Worm (Caenorhabditis elegans) whole organism, dauer: ENCODE measurements around the gene clp-7.

Experiments used
- unc-62 ChIP-seq: sonication (generic microtip); optimal IDR thresholded peaks from 2 replicates; lab custom pipeline; 2017; ENCODE audit warnings: missing biosample characterization, missing genetic modification reagents, missing genetic modification characterization

Gene clp-7

ce11 chrIV:1445920-1446319 is at the start of gene clp-7:
Gene clp-7 (minus strand): TSS chrIV:1445966.
- TF ChIP-seq unc-62 = no peak

ce11 chrIV:1484968-1485474 is 39.3 kb upstream of the clp-7 start, which contains the start of gene Y77E11A.16:
Gene Y77E11A.16 (plus strand): TSS chrIV:1485424.
- no peak for TF ChIP-seq unc-62

- no peak for TF ChIP-seq unc-62
These were observed 32.9 kb upstream of the clp-7 start for ce11 chrIV:1478649-1479048.

ce11 chrIV:1475009-1475408 is 29.2 kb upstream of the clp-7 start, which contains the start of gene Y77E11A.12:
Gene Y77E11A.12 (minus strand): TSS chrIV:1475109.
- TF ChIP-seq unc-62 = no peak

ce11 chrIV:1472145-1472544 is 26.4 kb upstream of the clp-7 start:
- TF ChIP-seq unc-62 = no peak

- no peak for TF ChIP-seq unc-62
These were observed 24.6 kb upstream of the clp-7 start for ce11 chrIV:1470364-1470763.

- no peak for TF ChIP-seq unc-62
These were observed 23.3 kb upstream of the clp-7 start for ce11 chrIV:1469093-1469492.

ce11 chrIV:1465462-1465861 is 19.7 kb upstream of the clp-7 start:
- TF ChIP-seq unc-62 = no peak

ce11 chrIV:1461463-1461862 is 15.7 kb upstream of the clp-7 start:
- TF ChIP-seq unc-62 = no peak

- no peak for TF ChIP-seq unc-62
These were observed 14.9 kb upstream of the clp-7 start, which contains the start of gene col-106 for ce11 chrIV:1460686-1461085. Gene col-106 (minus strand): TSS chrIV:1460786.

- no peak for TF ChIP-seq unc-62
These were observed 14.2 kb upstream of the clp-7 start for ce11 chrIV:1459826-1460489.

ce11 chrIV:1459419-1459818 is 13.7 kb upstream of the clp-7 start:
- no peak for TF ChIP-seq unc-62

- no peak for TF ChIP-seq unc-62
These were observed 12.4 kb upstream of the clp-7 start for ce11 chrIV:1458192-1458591.

- no peak for TF ChIP-seq unc-62
These were observed 11.0 kb upstream of the clp-7 start, which contains the start of gene nadk-1 for ce11 chrIV:1456775-1457174. Gene nadk-1 (plus strand): TSS chrIV:1457075.

- no peak for TF ChIP-seq unc-62
These were observed 9.2 kb upstream of the clp-7 start for ce11 chrIV:1455006-1455405.

ce11 chrIV:1454194-1454593 is 8.4 kb upstream of the clp-7 start:
- no peak for TF ChIP-seq unc-62

- no peak for TF ChIP-seq unc-62
These were observed 7.7 kb upstream of the clp-7 start for ce11 chrIV:1453451-1453850.

ce11 chrIV:1452480-1452879 is 6.7 kb upstream of the clp-7 start:
- TF ChIP-seq unc-62 = no peak
